Worm (Caenorhabditis elegans) whole organism, L1 larva: ENCODE results near the gene clec-251.
A peak's percentile ranks its signal among the peaks of the same experiment; 100 is the strongest.

Experiments
- C34B4.2 ChIP-seq: sonication (generic microtip); optimal IDR thresholded peaks from 2 replicates; lab custom pipeline; 2017; ENCODE audit warnings: mild to moderate bottlenecking, missing genetic modification characterization, missing compliant biosample characterization
- ceh-8 ChIP-seq: fragments of 200-800 bp; sonication (Bioruptor generic); optimal IDR thresholded peaks from 2 replicates; lab custom pipeline; 2018; ENCODE audit warnings: mild to moderate bottlenecking, missing genetic modification characterization, moderate library complexity, missing compliant biosample characterization
- ceh-82 ChIP-seq, 3 experiments: fragments of 150-350 bp in 1 of 3; sonication (generic microtip) in 2 of 3; optimal IDR thresholded peaks; 2 replicates each; lab custom pipeline; 2014 to 2017; ENCODE audit warnings: missing biosample characterization in 3 of 3, missing genetic modification characterization in 3 of 3
- efl-1 ChIP-seq, 4 experiments: fragments of 150-350 bp; optimal IDR thresholded peaks in 3 of 4; peaks in 1 of 4; 1 replicate in 1 of 4; 2 replicates in 3 of 4; lab custom pipeline; 2014; ENCODE audit warnings: missing biosample characterization in 2 of 4, missing genetic modification characterization in 2 of 4, missing genetic modification reagents in 2 of 4
- egl-27 ChIP-seq, 2 experiments: fragments of 150-350 bp in 1 of 2; sonication (generic microtip); optimal IDR thresholded peaks; 3 replicates each; lab custom pipeline; 2017 to 2018; ENCODE audit warnings: missing biosample characterization in 2 of 2, missing genetic modification characterization in 2 of 2, missing genetic modification reagents in 2 of 2
- elt-2 ChIP-seq: sonication (generic microtip); optimal IDR thresholded peaks from 2 replicates; lab custom pipeline; 2016; ENCODE audit warnings: missing genetic modification characterization, mild to moderate bottlenecking, inconsistent platforms, missing compliant biosample characterization, missing genetic modification reagents
- ets-5 ChIP-seq: fragments of 200-800 bp; sonication (Bioruptor generic); IDR thresholded peaks from 2 replicates; pipeline ENCODE4 v1.3.6; 2022; ENCODE audit warnings: missing genetic modification characterization, missing compliant biosample characterization
- fkh-4 ChIP-seq: sonication (generic microtip); optimal IDR thresholded peaks from 2 replicates; lab custom pipeline; 2016; ENCODE audit warnings: missing compliant biosample characterization, missing genetic modification characterization, borderline replicate concordance
- grh-1 ChIP-seq: fragments of 200-800 bp; sonication (Bioruptor generic); IDR thresholded peaks from 2 replicates; pipeline ENCODE4 v1.3.6; 2022; ENCODE audit warnings: missing genetic modification reagents, missing genetic modification characterization, missing compliant biosample characterization
- hlh-4 ChIP-seq: sonication (generic microtip); optimal IDR thresholded peaks from 2 replicates; lab custom pipeline; 2016; ENCODE audit warnings: mild to moderate bottlenecking, missing genetic modification characterization, missing compliant biosample characterization
- irx-1 ChIP-seq: sonication (generic microtip); optimal IDR thresholded peaks from 2 replicates; lab custom pipeline; 2016; ENCODE audit warnings: missing genetic modification characterization, missing compliant biosample characterization
- lin-14 ChIP-seq: fragments of 200-800 bp; sonication (Bioruptor generic); optimal IDR thresholded peaks from 2 replicates; lab custom pipeline; 2018; ENCODE audit warnings: mild to moderate bottlenecking, missing genetic modification characterization, moderate library complexity, missing compliant biosample characterization
- mab-9 ChIP-seq: fragments of 200-800 bp; sonication (Bioruptor generic); IDR thresholded peaks from 2 replicates; pipeline ENCODE4 v1.3.6; 2022; ENCODE audit warnings: missing genetic modification reagents, missing genetic modification characterization, missing compliant biosample characterization
- nhr-11 ChIP-seq: fragments of 150-350 bp; optimal IDR thresholded peaks from 2 replicates; lab custom pipeline; 2014; ENCODE audit warnings: missing biosample characterization, missing genetic modification characterization
- nhr-12 ChIP-seq: sonication (generic microtip); optimal IDR thresholded peaks from 2 replicates; lab custom pipeline; 2017; ENCODE audit warnings: missing biosample characterization, missing genetic modification characterization
- nhr-19 ChIP-seq: fragments of 200-800 bp; sonication (Bioruptor generic); conservative IDR thresholded peaks from 2 replicates; pipeline ENCODE4 v1.3.6; 2022; ENCODE audit warnings: missing genetic modification characterization, missing compliant biosample characterization
- nhr-20 ChIP-seq: sonication (generic microtip); optimal IDR thresholded peaks from 2 replicates; lab custom pipeline; 2016; ENCODE audit warnings: mild to moderate bottlenecking, missing genetic modification characterization, missing compliant biosample characterization
- nhr-28 ChIP-seq: fragments of 150-350 bp; optimal IDR thresholded peaks from 2 replicates; lab custom pipeline; 2014; ENCODE audit warnings: missing biosample characterization, missing genetic modification characterization
- nhr-47 ChIP-seq: sonication (generic microtip); optimal IDR thresholded peaks from 2 replicates; lab custom pipeline; 2016; ENCODE audit warnings: mild to moderate bottlenecking, missing genetic modification characterization, moderate library complexity, missing compliant biosample characterization
- nhr-77 ChIP-seq: fragments of 150-350 bp; optimal IDR thresholded peaks from 2 replicates; lab custom pipeline; 2014; ENCODE audit warnings: missing biosample characterization, missing genetic modification characterization
- nhr-85 ChIP-seq: sonication (generic microtip); peaks from one replicate; lab custom pipeline; 2016; ENCODE audit warnings: missing genetic modification characterization, inconsistent platforms, missing compliant biosample characterization
- snpc-4 ChIP-seq: fragments of 150-350 bp; optimal IDR thresholded peaks from 2 replicates; lab custom pipeline; 2014; ENCODE audit warnings: missing biosample characterization, missing genetic modification characterization
- sox-4 ChIP-seq: sonication (generic microtip); optimal IDR thresholded peaks from 2 replicates; lab custom pipeline; 2016; ENCODE audit warnings: missing genetic modification characterization, missing compliant biosample characterization
- sptf-1 ChIP-seq: fragments of 150-350 bp; optimal IDR thresholded peaks from 2 replicates; lab custom pipeline; 2014; ENCODE audit warnings: missing biosample characterization, missing genetic modification characterization
- unc-62 ChIP-seq: fragments of 150-350 bp; optimal IDR thresholded peaks from 2 replicates; lab custom pipeline; 2014; ENCODE audit warnings: missing biosample characterization, missing genetic modification reagents, missing genetic modification characterization
- unc-86 ChIP-seq: sonication (generic microtip); optimal IDR thresholded peaks from 2 replicates; lab custom pipeline; 2016; ENCODE audit warnings: missing genetic modification characterization, missing compliant biosample characterization
- unc-98 ChIP-seq: fragments of 200-800 bp; sonication (Bioruptor generic); IDR thresholded peaks from 2 replicates; pipeline ENCODE4 v1.3.6; 2022; ENCODE audit warnings: missing genetic modification characterization, missing compliant biosample characterization

Gene clec-251

ce11 chrV:18722510-18723299 is 24.1 kb downstream of the clec-251 start (continued):
- TF ChIP-seq nhr-19 (GFP tag; lab: Robert Waterston, UW) (no peak), irx-1 (tag; lab: Kevin White, UChicago) (no peak)
- TF ChIP-seq, all 84 proteins: peak for 4

ce11 chrV:18721873-18722272 is 24.9 kb downstream of the clec-251 start:
- TF ChIP-seq snpc-4 (tag; lab: Kevin White, UChicago), result no peak
- TF ChIP-seq grh-1 (GFP tag; lab: Robert Waterston, UW), result 0 out of 2 replicates have a peak, but pooled peaks have one; percentile 15
- TF ChIP-seq hlh-4 (tag; lab: Kevin White, UChicago), result no peak
- TF ChIP-seq lin-14, result no peak
- no peak for TF ChIP-seq ceh-82 (tag; optimal IDR thresholded peaks at IDR 0.05; lab: Kevin White, UChicago)

ce11 chrV:18719956-18720489 is 26.8 kb downstream of the clec-251 start, which contains the start of gene Y17D7C.2:
Y17D7C.2 (minus strand) TSS chrV:18719987.
- TF ChIP-seq nhr-85, result peak; percentile 75
- TF ChIP-seq C34B4.2 (tag; lab: Kevin White, UChicago), result peak; percentile 14
- TF ChIP-seq ets-5 (GFP tag; lab: Robert Waterston, UW), result 0 out of 2 replicates have a peak, but pooled peaks have one; percentile 79
- TF ChIP-seq elt-2 (tag; lab: Kevin White, UChicago), result peak; percentile 24
- no peak for TF ChIP-seq mab-9 (GFP tag; lab: Robert Waterston, UW)
- TF ChIP-seq nhr-47, result no peak
- no peak for TF ChIP-seq nhr-28 (tag; lab: Kevin White, UChicago)
- 0 out of 2 replicates have a peak, but pooled peaks have one; percentile 42 for TF ChIP-seq grh-1 (GFP tag; lab: Robert Waterston, UW)
- TF ChIP-seq nhr-20 (tag; lab: Kevin White, UChicago), result no peak
- TF ChIP-seq unc-62 (GFP tag; lab: Kevin White, UChicago), result no peak
- TF ChIP-seq efl-1 (optimal IDR thresholded peaks at IDR 0.05; lab: Kevin White, UChicago), result no peak
- peak in 1 of 2 experiments; percentile 87 for TF ChIP-seq efl-1 (GFP tag; optimal IDR thresholded peaks at IDR 0.05 in 1 of 2; lab: Kevin White, UChicago)
- TF ChIP-seq ceh-8, result no peak
- TF ChIP-seq egl-27 (tag; optimal IDR thresholded peaks at IDR 0.05; lab: Kevin White, UChicago), result no peak
- no peak for TF ChIP-seq fkh-4 (tag; lab: Kevin White, UChicago)
- TF ChIP-seq nhr-77 (tag; lab: Kevin White, UChicago), result no peak
- TF ChIP-seq, all 84 proteins: peak for 6

ce11 chrV:18719412-18719811 is 27.4 kb downstream of the clec-251 start:
- TF ChIP-seq efl-1 (optimal IDR thresholded peaks at IDR 0.05; lab: Kevin White, UChicago), result no peak
- peak in 1 of 2 experiments; percentile 91 for TF ChIP-seq efl-1 (GFP tag; optimal IDR thresholded peaks at IDR 0.05 in 1 of 2; lab: Kevin White, UChicago)
- no peak for TF ChIP-seq sptf-1 (tag; lab: Kevin White, UChicago)

- TF ChIP-seq nhr-85 (peak; percentile 72), sox-4 (tag; lab: Kevin White, UChicago) (no peak), grh-1 (GFP tag; lab: Robert Waterston, UW) (peak; percentile 37), ets-5 (GFP tag; lab: Robert Waterston, UW) (0 out of 2 replicates have a peak, but pooled peaks have one; percentile 34), nhr-12 (no peak), unc-98 (0 out of 2 replicates have a peak, but pooled peaks have one; percentile 12), nhr-19 (GFP tag; lab: Robert Waterston, UW) (0 out of 2 replicates have a peak, but pooled peaks have one; percentile 34), nhr-47 (peak; percentile 71)
- TF ChIP-seq, all 84 proteins: peak for 6
Measured at ce11 chrV:18712118-18712517, 34.7 kb downstream of the clec-251 start.

- no peak for TF ChIP-seq unc-86 (tag; lab: Kevin White, UChicago)
- 0 out of 2 replicates have a peak, but pooled peaks have one; percentile 9 for TF ChIP-seq nhr-19 (GFP tag; lab: Robert Waterston, UW)
- TF ChIP-seq nhr-11 (tag; lab: Kevin White, UChicago), result no peak
- no peak for TF ChIP-seq nhr-28 (tag; lab: Kevin White, UChicago)
Measured at ce11 chrV:18711362-18711761, 35.4 kb downstream of the clec-251 start.
